Worm (Caenorhabditis elegans) whole organism, late embryonic: ENCODE results near the gene samp-1.

Experiments
- ceh-30 ChIP-seq: fragments of 150-350 bp; optimal IDR thresholded peaks from 2 replicates; lab custom pipeline; 2014; ENCODE audit warnings: missing biosample characterization, missing genetic modification characterization
- hlh-30 ChIP-seq: sonication (generic microtip); optimal IDR thresholded peaks from 2 replicates; lab custom pipeline; 2017; ENCODE audit warnings: antibody characterized with exemption, missing genetic modification characterization, missing compliant biosample characterization; ENCODE audit not compliant: insufficient read depth
- hlh-6 ChIP-seq: sonication (generic microtip); optimal IDR thresholded peaks from 2 replicates; lab custom pipeline; 2016; ENCODE audit warnings: missing genotype, missing genetic modification characterization, missing compliant biosample characterization
- nfya-1 ChIP-seq: sonication (generic microtip); optimal IDR thresholded peaks from 2 replicates; lab custom pipeline; 2017; ENCODE audit warnings: missing genetic modification characterization, mild to moderate bottlenecking, missing compliant biosample characterization, antibody characterized with exemption, moderate library complexity
- sox-2 ChIP-seq: fragments of 200-800 bp; sonication (Bioruptor generic); IDR thresholded peaks from 2 replicates; pipeline ENCODE4 v1.3.6; 2022; ENCODE audit warnings: missing genetic modification reagents, missing genetic modification characterization, missing compliant biosample characterization

- TF ChIP-seq sox-2 (GFP tag; lab: Robert Waterston, UW) = no peak
- no peak for TF ChIP-seq hlh-6 (tag; lab: Kevin White, UChicago)
- no peak for TF ChIP-seq hlh-30 (tag; lab: Kevin White, UChicago)
- TF ChIP-seq ceh-30 = no peak
- TF ChIP-seq nfya-1 (tag; lab: Kevin White, UChicago) = no peak
These were observed 11.5 kb downstream of the samp-1 start, which contains the start of gene T24F1.4 for ce11 chrII:11314165-11314564.
